Worm (Caenorhabditis elegans) whole organism, L4/young adult: ENCODE results near the gene Y43D4A.6.

ENCODE experiments used
- W03F9.2 ChIP-seq: fragments of 150-350 bp; optimal IDR thresholded peaks from 2 replicates; lab custom pipeline; 2014; ENCODE audit warnings: missing biosample characterization, missing genetic modification characterization
- dao-5 ChIP-seq: sonication (generic microtip); optimal IDR thresholded peaks from 2 replicates; lab custom pipeline; 2016; ENCODE audit warnings: missing genotype, missing genetic modification characterization, moderate library complexity, missing compliant biosample characterization
- him-1 ChIP-seq: sonication (generic microtip); optimal IDR thresholded peaks from 2 replicates; lab custom pipeline; 2016; ENCODE audit warnings: missing genotype, missing genetic modification reagents, missing genetic modification characterization, missing compliant biosample characterization

DNA sequence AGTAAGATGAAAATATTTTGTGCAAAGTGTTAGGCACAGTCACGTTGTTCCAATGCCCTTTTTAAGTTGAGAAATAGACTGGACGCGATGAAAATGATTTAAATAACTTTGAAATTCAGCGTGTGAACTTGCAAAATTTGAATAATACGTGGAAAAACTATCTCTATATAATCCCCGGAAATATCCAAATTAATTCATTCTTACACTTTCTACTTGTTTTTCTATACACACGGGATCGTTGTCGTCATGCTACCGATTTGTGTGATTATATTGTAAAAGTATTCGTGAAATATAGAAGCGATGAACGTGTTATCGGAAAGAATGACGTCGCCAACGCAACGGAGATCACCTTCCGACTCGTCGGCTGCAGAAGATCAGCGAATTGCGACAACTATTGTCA is 43.6 kb upstream of the Y43D4A.6 start, which contains the start of gene Y43D4A.1:
- TF ChIP-seq W03F9.2 (tag; lab: Kevin White, UChicago) (no peak), him-1 (tag; lab: Kevin White, UChicago) (no peak), dao-5 (tag; lab: Kevin White, UChicago) (no peak)
